Worm (Caenorhabditis elegans): Measurements from ENCODE around the gene T08B6.4.

- TF ChIP-seq ztf-29 (GFP tag; IDR thresholded peaks at IDR 0.05) (no peak), flt-1 (GFP tag; IDR thresholded peaks at IDR 0.05) (no peak), med-1 (GFP tag; optimal IDR thresholded peaks at IDR 0.05; ENCODE audit: insufficient read depth) (no peak), ztf-23 (GFP tag; IDR thresholded peaks at IDR 0.05) (no peak), cog-1 (tag; optimal IDR thresholded peaks at IDR 0.05) (no peak), klf-2 (GFP tag; conservative IDR thresholded peaks at IDR 0.05) (no peak)
These were observed 18.2 kb upstream of the T08B6.4 start, which contains the start of gene T08B6.1 for ce11 chrIV:4887258-4887657.
